Fruit fly (Drosophila melanogaster) whole organism, embryonic: ENCODE measurements around the gene Vlet.

Experiments
- Atf3 ChIP-seq: fragments of 200-800 bp; sonication (Bioruptor generic); optimal IDR thresholded peaks from 3 replicates; lab custom pipeline; 2016; ENCODE audit warnings: missing biosample characterization, missing genetic modification characterization
- CG10274 ChIP-seq: fragments of 200-800 bp; sonication (Bioruptor generic); optimal IDR thresholded peaks from 3 replicates; lab custom pipeline; 2017; ENCODE audit warnings: missing biosample characterization, mild to moderate bottlenecking, missing genetic modification characterization
- CG10462 ChIP-seq: fragments of 200-800 bp; sonication (Bioruptor generic); optimal IDR thresholded peaks from 2 replicates; lab custom pipeline; 2016; ENCODE audit warnings: missing biosample characterization, missing genetic modification characterization
- CG10565 ChIP-seq: fragments of 200-800 bp; sonication (Bioruptor generic); optimal IDR thresholded peaks from 3 replicates; lab custom pipeline; 2016; ENCODE audit warnings: missing biosample characterization, mild to moderate bottlenecking, missing genetic modification characterization
- CG11560 ChIP-seq: fragments of 200-800 bp; sonication (Bioruptor generic); IDR thresholded peaks from 3 replicates; pipeline ENCODE4 v1.3.6; 2022; ENCODE audit warnings: missing biosample characterization, missing genetic modification characterization
- CG12299 ChIP-seq: fragments of 200-800 bp; sonication (Bioruptor generic); optimal IDR thresholded peaks from 2 replicates; lab custom pipeline; 2018; ENCODE audit warnings: missing biosample characterization, mild to moderate bottlenecking, missing genetic modification characterization
- CG12659 ChIP-seq: fragments of 200-800 bp; sonication (Bioruptor generic); optimal IDR thresholded peaks from 3 replicates; lab custom pipeline; 2017; ENCODE audit warnings: mild to moderate bottlenecking, missing biosample characterization, missing genetic modification reagents, missing genetic modification characterization
- CG1529 ChIP-seq: fragments of 200-800 bp; sonication (Bioruptor generic); optimal IDR thresholded peaks from 3 replicates; lab custom pipeline; 2018; ENCODE audit warnings: missing biosample characterization, missing genetic modification characterization
- CG31224 ChIP-seq: fragments of 200-800 bp; sonication (Bioruptor generic); IDR thresholded peaks from 2 replicates; pipeline ENCODE4 v1.3.6; 2022; ENCODE audit warnings: missing biosample characterization, missing genetic modification characterization
- CG32767 ChIP-seq: fragments of 200-800 bp; sonication (Bioruptor generic); IDR thresholded peaks from 2 replicates; pipeline ENCODE4 v1.3.6; 2022; ENCODE audit warnings: missing biosample characterization, missing genetic modification characterization
- CG3407 ChIP-seq: fragments of 200-800 bp; sonication (Bioruptor generic); optimal IDR thresholded peaks from 2 replicates; lab custom pipeline; 2018; ENCODE audit warnings: missing biosample characterization, mild to moderate bottlenecking, missing genetic modification characterization
- CG34422 ChIP-seq: fragments of 200-800 bp; sonication (Bioruptor generic); IDR thresholded peaks from 3 replicates; pipeline ENCODE4 v1.3.6; 2022; ENCODE audit warnings: missing biosample characterization, missing genetic modification characterization
- CG3847 ChIP-seq: fragments of 200-800 bp; sonication (Bioruptor generic); IDR thresholded peaks from 2 replicates; pipeline ENCODE4 v1.3.6; 2022; ENCODE audit warnings: missing biosample characterization, missing genetic modification characterization
- CG4282 ChIP-seq: fragments of 200-800 bp; sonication (Bioruptor generic); optimal IDR thresholded peaks from 2 replicates; lab custom pipeline; 2016; ENCODE audit warnings: missing biosample characterization, missing genetic modification characterization
- CG4424 ChIP-seq: fragments of 200-800 bp; sonication (Bioruptor generic); optimal IDR thresholded peaks from 3 replicates; lab custom pipeline; 2016; ENCODE audit warnings: missing biosample characterization, missing genetic modification characterization
- CG7357 ChIP-seq: fragments of 200-800 bp; sonication (Bioruptor generic); IDR thresholded peaks from 3 replicates; pipeline ENCODE4 v1.3.6; 2022; ENCODE audit warnings: missing biosample characterization, missing genetic modification characterization
- CG9609 ChIP-seq: fragments of 200-800 bp; sonication (Bioruptor generic); optimal IDR thresholded peaks from 3 replicates; lab custom pipeline; 2016; ENCODE audit warnings: missing biosample characterization, missing genetic modification characterization
- Dip3 ChIP-seq: fragments of 200-800 bp; sonication (Bioruptor generic); optimal IDR thresholded peaks from 3 replicates; lab custom pipeline; 2016; ENCODE audit warnings: missing biosample characterization, missing genetic modification characterization
- Doc2 ChIP-seq: fragments of 200-800 bp; sonication (Bioruptor generic); IDR thresholded peaks from 2 replicates; pipeline ENCODE4 v1.3.6; 2022; ENCODE audit warnings: missing biosample characterization, missing genetic modification characterization
- GATAe ChIP-seq: fragments of 200-800 bp; sonication (Bioruptor generic); conservative IDR thresholded peaks from 2 replicates; pipeline ENCODE4 v1.3.6; 2022; ENCODE audit warnings: missing biosample characterization, missing genetic modification characterization
- HLH4C ChIP-seq: fragments of 200-800 bp; sonication (Bioruptor generic); IDR thresholded peaks from 3 replicates; pipeline ENCODE4 v1.3.6; 2022; ENCODE audit warnings: missing biosample characterization, missing genetic modification characterization; ENCODE audit not compliant: partially characterized antibody
- MTF-1 ChIP-seq: fragments of 200-800 bp; sonication (Bioruptor generic); optimal IDR thresholded peaks from 2 replicates; lab custom pipeline; 2018; ENCODE audit warnings: missing biosample characterization, mild to moderate bottlenecking, missing genetic modification characterization, borderline replicate concordance
- NC2α ChIP-seq: fragments of 200-800 bp; sonication (Bioruptor generic); optimal IDR thresholded peaks from 2 replicates; lab custom pipeline; 2016; ENCODE audit warnings: missing biosample characterization, missing genetic modification characterization
- NFAT ChIP-seq: fragments of 200-800 bp; sonication (Bioruptor generic); IDR thresholded peaks from 2 replicates; pipeline ENCODE4 v1.3.6; 2022; ENCODE audit warnings: missing biosample characterization, missing genetic modification characterization
- NK7.1 ChIP-seq: fragments of 200-800 bp; sonication (Bioruptor generic); optimal IDR thresholded peaks from 3 replicates; lab custom pipeline; 2016; ENCODE audit warnings: missing biosample characterization, missing genetic modification characterization
- Oli ChIP-seq: fragments of 200-800 bp; sonication (Bioruptor generic); optimal IDR thresholded peaks from 2 replicates; lab custom pipeline; 2018; ENCODE audit warnings: missing biosample characterization, mild to moderate bottlenecking, missing genetic modification characterization, moderate library complexity
- Sin3A ChIP-seq: fragments of >200 bp; optimal IDR thresholded peaks from 2 replicates; lab custom pipeline; 2018
- YL-1 ChIP-seq: fragments of 200-800 bp; sonication (Bioruptor generic); optimal IDR thresholded peaks from 3 replicates; lab custom pipeline; 2017; ENCODE audit warnings: missing biosample characterization, mild to moderate bottlenecking, missing genetic modification characterization
- al ChIP-seq: fragments of 200-800 bp; sonication (Bioruptor generic); IDR thresholded peaks from 2 replicates; pipeline ENCODE4 v1.3.6; 2022; ENCODE audit warnings: missing biosample characterization, missing genetic modification characterization
- ash1 ChIP-seq: fragments of 200-800 bp; sonication (Bioruptor generic); optimal IDR thresholded peaks from 2 replicates; lab custom pipeline; 2018; ENCODE audit warnings: missing biosample characterization, mild to moderate bottlenecking, missing genetic modification characterization
- az2 ChIP-seq: fragments of 200-800 bp; sonication (Bioruptor generic); optimal IDR thresholded peaks from 3 replicates; lab custom pipeline; 2016; ENCODE audit warnings: missing biosample characterization, missing genetic modification characterization
- dati ChIP-seq: fragments of 200-800 bp; sonication (Bioruptor generic); IDR thresholded peaks from 2 replicates; pipeline ENCODE4 v1.3.6; 2022; ENCODE audit warnings: missing biosample characterization, missing genetic modification characterization
- gsb-n ChIP-seq: fragments of 200-800 bp; sonication (Bioruptor generic); optimal IDR thresholded peaks from 3 replicates; lab custom pipeline; 2018; ENCODE audit warnings: missing biosample characterization, mild to moderate bottlenecking, missing genetic modification characterization
- h ChIP-seq: fragments of >200 bp; optimal IDR thresholded peaks from 2 replicates; lab custom pipeline; 2017
- hth ChIP-seq: fragments of >200 bp; optimal IDR thresholded peaks from 2 replicates; lab custom pipeline; 2017; ENCODE audit warnings: inconsistent platforms
- lola ChIP-seq, 3 experiments: fragments of >200 bp in 2 of 3; fragments of 200-800 bp in 1 of 3; sonication (Bioruptor generic) in 1 of 3; optimal IDR thresholded peaks; 2 replicates each; lab custom pipeline; 2017 to 2019; ENCODE audit warnings: missing biosample characterization in 3 of 3, missing genetic modification characterization in 3 of 3, mild to moderate bottlenecking in 1 of 3, moderate library complexity in 1 of 3
- mam ChIP-seq: fragments of 200-800 bp; sonication (Bioruptor generic); optimal IDR thresholded peaks from 3 replicates; lab custom pipeline; 2016; ENCODE audit warnings: missing biosample characterization, missing genetic modification characterization
- mld ChIP-seq: fragments of 200-800 bp; sonication (Bioruptor generic); IDR thresholded peaks from 3 replicates; pipeline ENCODE4 v1.3.6; 2022; ENCODE audit warnings: missing biosample characterization, missing genetic modification characterization; ENCODE audit not compliant: partially characterized antibody
- onecut ChIP-seq: fragments of 200-800 bp; sonication (Bioruptor generic); IDR thresholded peaks from 2 replicates; pipeline ENCODE4 v1.3.6; 2022; ENCODE audit warnings: missing biosample characterization, missing genetic modification characterization
- pita ChIP-seq: fragments of 200-800 bp; sonication (Bioruptor generic); optimal IDR thresholded peaks from 2 replicates; lab custom pipeline; 2017; ENCODE audit warnings: missing biosample characterization, mild to moderate bottlenecking, missing genetic modification characterization
- pum ChIP-seq: fragments of 200-800 bp; sonication (Bioruptor generic); optimal IDR thresholded peaks from 2 replicates; lab custom pipeline; 2016; ENCODE audit warnings: missing biosample characterization, missing genetic modification characterization
- pzg ChIP-seq: fragments of 200-800 bp; sonication (Bioruptor generic); optimal IDR thresholded peaks from 3 replicates; lab custom pipeline; 2018; ENCODE audit warnings: missing biosample characterization, mild to moderate bottlenecking, missing genetic modification characterization, moderate library complexity
- run ChIP-seq: fragments of 200-800 bp; sonication (Bioruptor generic); optimal IDR thresholded peaks from 3 replicates; lab custom pipeline; 2018; ENCODE audit warnings: missing biosample characterization, mild to moderate bottlenecking, missing genetic modification characterization
- sc ChIP-seq, 3 experiments: fragments of >200 bp in 2 of 3; fragments of 200-800 bp in 1 of 3; sonication (Bioruptor generic) in 1 of 3; optimal IDR thresholded peaks; 2 replicates in 2 of 3; 3 replicates in 1 of 3; lab custom pipeline; 2017; ENCODE audit warnings: mild to moderate bottlenecking in 1 of 3, missing biosample characterization in 1 of 3, missing genetic modification characterization in 1 of 3, missing genetic modification reagents in 1 of 3
- sisA ChIP-seq: fragments of 200-800 bp; sonication (Bioruptor generic); IDR thresholded peaks from 2 replicates; pipeline ENCODE4 v1.3.6; 2022; ENCODE audit warnings: missing biosample characterization, missing genetic modification characterization
- sr ChIP-seq: fragments of 200-800 bp; sonication (Bioruptor generic); IDR thresholded peaks from 3 replicates; pipeline ENCODE4 v1.3.6; 2022; ENCODE audit warnings: missing biosample characterization, missing genetic modification characterization
- tap ChIP-seq: fragments of 200-800 bp; optimal IDR thresholded peaks from 3 replicates; lab custom pipeline; 2019; ENCODE audit warnings: missing biosample characterization, mild to moderate bottlenecking, missing genetic modification characterization, moderate library complexity
- usp ChIP-seq: fragments of >200 bp; optimal IDR thresholded peaks from 2 replicates; lab custom pipeline; 2017; ENCODE audit warnings: missing biosample characterization, missing genetic modification characterization
- vnd ChIP-seq: fragments of 200-800 bp; sonication (Bioruptor generic); IDR thresholded peaks from 3 replicates; pipeline ENCODE4 v1.3.6; 2022; ENCODE audit warnings: missing biosample characterization, missing genetic modification characterization; ENCODE audit not compliant: partially characterized antibody
- wdn ChIP-seq: fragments of 200-800 bp; sonication (Bioruptor generic); IDR thresholded peaks from 2 replicates; pipeline ENCODE4 v1.3.6; 2022; ENCODE audit warnings: missing biosample characterization, missing genetic modification characterization

Gene Vlet

DNA sequence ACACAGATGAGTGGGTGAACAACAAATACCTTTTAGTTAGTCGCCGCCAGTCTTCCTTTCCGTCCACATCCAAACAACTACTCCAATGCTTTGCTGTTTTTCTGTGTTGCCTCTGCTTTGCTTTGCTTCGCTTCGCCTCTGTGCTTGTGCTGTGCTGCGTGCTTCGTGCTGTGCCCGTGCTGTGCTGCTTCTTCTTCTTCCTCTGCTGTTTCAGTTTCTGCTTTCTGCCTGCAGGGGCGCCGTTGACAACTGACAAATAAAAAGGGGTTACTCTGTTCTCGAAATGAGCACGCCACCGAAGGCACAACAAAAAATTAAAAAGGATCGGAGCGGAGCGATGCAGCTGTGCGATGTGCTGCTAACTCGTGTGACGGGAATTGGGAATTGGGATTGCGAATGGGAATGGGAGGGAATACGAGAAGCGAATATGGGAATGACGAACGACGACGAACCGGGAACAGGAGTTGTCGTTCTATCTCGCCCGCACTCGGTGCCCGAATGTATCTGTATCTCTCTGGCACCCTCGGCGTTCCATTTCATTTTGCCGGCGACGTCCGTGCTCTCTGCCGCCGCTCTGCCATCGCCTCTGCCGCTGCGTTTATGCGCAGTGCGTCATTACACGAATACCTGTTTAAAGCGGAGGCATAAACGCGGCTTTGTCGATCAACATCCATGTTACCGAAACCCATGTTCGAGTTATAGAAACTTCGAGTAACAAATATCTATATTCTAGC, 36.3 kb upstream of the Vlet start (continued):
- peak; percentile 51 for TF ChIP-seq gsb-n (tag; lab: Kevin White, UChicago)
- peak; percentile 62 for TF ChIP-seq CG31224 (GFP tag; lab: Robert Waterston, UW)
- no peak for TF ChIP-seq hth (lab: Kevin White, UChicago)
- TF ChIP-seq al (GFP tag; lab: Robert Waterston, UW): peak; percentile 71
- TF ChIP-seq ash1 (GFP tag; lab: Kevin White, UChicago): no peak
- TF ChIP-seq CG11560 (tag; lab: Robert Waterston, UW): peak; percentile 47; the same call in 2 of the 3 replicates
- peak; percentile 64 for TF ChIP-seq NC2α
- TF ChIP-seq h (lab: Kevin White, UChicago): no peak
- 0 out of 2 replicates have a peak, but pooled peaks have one; percentile 15 for TF ChIP-seq dati
- no peak for TF ChIP-seq usp (GFP tag; lab: Kevin White, UChicago)
- TF ChIP-seq CG10274: peak; percentile 31
- no peak for TF ChIP-seq mld (GFP tag; lab: Robert Waterston, UW)
- TF ChIP-seq HLH4C (GFP tag; lab: Robert Waterston, UW): no peak
- TF ChIP-seq CG34422: peak; percentile 76
- no peak for TF ChIP-seq MTF-1 (GFP tag; lab: Kevin White, UChicago)
- peak; percentile 8 for TF ChIP-seq CG12299 (tag; lab: Kevin White, UChicago)
- peak; percentile 17 for TF ChIP-seq pzg (GFP tag; lab: Kevin White, UChicago)
- TF ChIP-seq CG32767 (GFP tag; lab: Robert Waterston, UW): 0 out of 2 replicates have a peak, but pooled peaks have one; percentile 39
- peak; percentile 25 for TF ChIP-seq CG3407 (GFP tag; lab: Kevin White, UChicago)
- no peak for TF ChIP-seq vnd (GFP tag; lab: Robert Waterston, UW)
- TF ChIP-seq CG12659 (GFP tag; lab: Kevin White, UChicago): peak; percentile 75
- TF ChIP-seq sisA (GFP tag; lab: Robert Waterston, UW): peak; percentile 73
- no peak for TF ChIP-seq YL-1
- TF ChIP-seq sr (GFP tag; lab: Robert Waterston, UW): no peak
- peak; percentile 68 for TF ChIP-seq CG3847 (GFP tag; lab: Robert Waterston, UW)
- TF ChIP-seq CG1529 (GFP tag; lab: Kevin White, UChicago): peak; percentile 38
- peak; percentile 48 for TF ChIP-seq mam (GFP tag; lab: Kevin White, UChicago)
- peak; percentile 62; the same call in 1 of the 2 replicates for TF ChIP-seq NFAT (GFP tag; lab: Robert Waterston, UW)
- TF ChIP-seq pum: peak; percentile 63
- TF ChIP-seq CG4424: no peak
- TF ChIP-seq GATAe: no peak
- TF ChIP-seq tap (tag; lab: Kevin White, UChicago): peak; percentile 60
- peak; percentile 77 for TF ChIP-seq NK7.1 (GFP tag; lab: Kevin White, UChicago)
- peak; percentile 61 for TF ChIP-seq Dip3 (GFP tag; lab: Kevin White, UChicago)
- peak; percentile 18 for TF ChIP-seq az2 (GFP tag; lab: Kevin White, UChicago)
- no peak for TF ChIP-seq Sin3A
- TF ChIP-seq CG10462 (GFP tag; lab: Kevin White, UChicago): no peak
- peak; percentile 59 for TF ChIP-seq CG9609
- TF ChIP-seq Doc2 (GFP tag; lab: Robert Waterston, UW): no peak
- TF ChIP-seq pita (GFP tag; lab: Kevin White, UChicago): no peak
- no peak for TF ChIP-seq CG10565 (GFP tag; lab: Kevin White, UChicago)
- peak in 1 of 3 experiments; percentile 23 for TF ChIP-seq lola (GFP tag; optimal IDR thresholded peaks at IDR 0.05; lab: Kevin White, UChicago)
- peak; percentile 71 for TF ChIP-seq Oli (tag; lab: Kevin White, UChicago)
- TF ChIP-seq CG7357: peak; percentile 46; the same call in 1 of the 3 replicates
- peak; percentile 26 for TF ChIP-seq run (tag; lab: Kevin White, UChicago)
- no peak for TF ChIP-seq CG4282 (GFP tag; lab: Kevin White, UChicago)
- TF ChIP-seq onecut: peak; percentile 59; the same call in 1 of the 2 replicates
- TF ChIP-seq wdn (GFP tag; lab: Robert Waterston, UW): peak; percentile 59; the same call in 1 of the 2 replicates
- TF ChIP-seq Atf3 (GFP tag; lab: Kevin White, UChicago): peak; percentile 58
- TF ChIP-seq sc (optimal IDR thresholded peaks at IDR 0.05; lab: Kevin White, UChicago): no peak
- peak; percentile 33 for TF ChIP-seq sc (GFP tag; optimal IDR thresholded peaks at IDR 0.05; lab: Kevin White, UChicago)
